Worm (Caenorhabditis elegans) whole organism, L3 larva: Measurements from ENCODE around the gene K09F5.6.

ENCODE experiments used
- R02D3.7 ChIP-seq: fragments of 150-350 bp; optimal IDR thresholded peaks from 2 replicates; lab custom pipeline; 2014; ENCODE audit warnings: missing biosample characterization, missing genetic modification characterization
- ZK546.5 ChIP-seq: sonication (generic microtip); optimal IDR thresholded peaks from 2 replicates; lab custom pipeline; 2017; ENCODE audit warnings: missing biosample characterization, missing genetic modification characterization
- aly-2 ChIP-seq: fragments of 150-350 bp; optimal IDR thresholded peaks from 2 replicates; lab custom pipeline; 2014; ENCODE audit warnings: missing biosample characterization, missing genetic modification characterization
- ama-1 ChIP-seq: fragments of 150-350 bp; optimal IDR thresholded peaks from 2 replicates; lab custom pipeline; 2018
- ceh-16 ChIP-seq: sonication (generic microtip); optimal IDR thresholded peaks from 2 replicates; lab custom pipeline; 2017; ENCODE audit warnings: missing biosample characterization, missing genetic modification characterization
- ceh-28 ChIP-seq: fragments of 150-350 bp; optimal IDR thresholded peaks from 2 replicates; lab custom pipeline; 2014; ENCODE audit warnings: missing biosample characterization, missing genetic modification reagents, missing genetic modification characterization
- ceh-82 ChIP-seq: fragments of 150-350 bp; optimal IDR thresholded peaks from 2 replicates; lab custom pipeline; 2014; ENCODE audit warnings: missing biosample characterization, missing genetic modification characterization
- ceh-9 ChIP-seq: sonication (generic microtip); optimal IDR thresholded peaks from 2 replicates; lab custom pipeline; 2018; ENCODE audit warnings: missing biosample characterization, missing genetic modification characterization
- daf-12 ChIP-seq: fragments of 150-350 bp; optimal IDR thresholded peaks from 2 replicates; lab custom pipeline; 2014; ENCODE audit warnings: missing biosample characterization, missing genetic modification reagents, missing genetic modification characterization
- egl-27 ChIP-seq: sonication (generic microtip); optimal IDR thresholded peaks from 4 replicates; lab custom pipeline; 2017; ENCODE audit warnings: missing biosample characterization, missing genetic modification reagents, missing genetic modification characterization
- elt-2 ChIP-seq: sonication (generic microtip); optimal IDR thresholded peaks from 2 replicates; lab custom pipeline; 2016; ENCODE audit warnings: missing genetic modification reagents, mild to moderate bottlenecking, missing genetic modification characterization, missing compliant biosample characterization
- fkh-10 ChIP-seq: sonication (generic microtip); optimal IDR thresholded peaks from 2 replicates; lab custom pipeline; 2017; ENCODE audit warnings: missing biosample characterization, missing genetic modification reagents, missing genetic modification characterization
- fkh-2 ChIP-seq: fragments of 150-350 bp; optimal IDR thresholded peaks from 2 replicates; lab custom pipeline; 2014; ENCODE audit warnings: missing biosample characterization, missing genetic modification reagents, missing genetic modification characterization
- hmg-11 ChIP-seq: sonication (generic microtip); optimal IDR thresholded peaks from 2 replicates; lab custom pipeline; 2016; ENCODE audit warnings: missing genetic modification characterization, missing compliant biosample characterization
- jun-1 ChIP-seq: fragments of 150-350 bp; optimal IDR thresholded peaks from 2 replicates; lab custom pipeline; 2014; ENCODE audit warnings: missing biosample characterization, missing genetic modification reagents, missing genetic modification characterization
- lin-15B ChIP-seq: fragments of 150-350 bp; optimal IDR thresholded peaks from 2 replicates; lab custom pipeline; 2014; ENCODE audit warnings: missing biosample characterization, missing genetic modification characterization
- lin-39 ChIP-seq: fragments of 150-350 bp; optimal IDR thresholded peaks from 2 replicates; lab custom pipeline; 2018; ENCODE audit warnings: missing biosample characterization, missing genetic modification reagents, missing genetic modification characterization
- lsy-12 ChIP-seq: sonication (generic microtip); optimal IDR thresholded peaks from 2 replicates; lab custom pipeline; 2016; ENCODE audit warnings: mild to moderate bottlenecking, missing genetic modification characterization, missing compliant biosample characterization
- mdl-1 ChIP-seq: fragments of 150-350 bp; optimal IDR thresholded peaks from 2 replicates; lab custom pipeline; 2014; ENCODE audit warnings: missing biosample characterization, missing genetic modification characterization
- mml-1 ChIP-seq: fragments of 150-350 bp; sonication (generic microtip); optimal IDR thresholded peaks from 3 replicates; lab custom pipeline; 2014; ENCODE audit warnings: missing biosample characterization, missing genetic modification characterization
- nfya-1 ChIP-seq: sonication (generic microtip); optimal IDR thresholded peaks from 2 replicates; lab custom pipeline; 2017; ENCODE audit warnings: missing genetic modification characterization, mild to moderate bottlenecking, missing compliant biosample characterization, antibody characterized with exemption, moderate library complexity; ENCODE audit not compliant: insufficient read depth
- nhr-11 ChIP-seq: fragments of 150-350 bp; optimal IDR thresholded peaks from 2 replicates; lab custom pipeline; 2014; ENCODE audit warnings: missing biosample characterization, missing genetic modification characterization
- nhr-12 ChIP-seq: fragments of 150-350 bp; optimal IDR thresholded peaks from 2 replicates; lab custom pipeline; 2014; ENCODE audit warnings: missing biosample characterization, missing genetic modification characterization
- nhr-23 ChIP-seq: fragments of 150-350 bp; optimal IDR thresholded peaks from 2 replicates; lab custom pipeline; 2014; ENCODE audit warnings: missing biosample characterization, missing genetic modification reagents, missing genetic modification characterization
- nhr-28 ChIP-seq: fragments of 150-350 bp; optimal IDR thresholded peaks from 2 replicates; lab custom pipeline; 2014; ENCODE audit warnings: missing biosample characterization, missing genetic modification characterization
- nhr-43 ChIP-seq: sonication (generic microtip); optimal IDR thresholded peaks from 2 replicates; lab custom pipeline; 2016; ENCODE audit warnings: mild to moderate bottlenecking, missing genetic modification characterization, missing compliant biosample characterization; ENCODE audit not compliant: poor library complexity, severe bottlenecking
- nhr-67 ChIP-seq: fragments of 150-350 bp; optimal IDR thresholded peaks from 2 replicates; lab custom pipeline; 2014; ENCODE audit warnings: missing biosample characterization, missing genetic modification characterization
- nhr-76 ChIP-seq: fragments of 150-350 bp; sonication (generic microtip); optimal IDR thresholded peaks from 5 replicates; lab custom pipeline; 2014; ENCODE audit warnings: missing biosample characterization, missing genetic modification characterization
- nhr-77 ChIP-seq: fragments of 150-350 bp; optimal IDR thresholded peaks from 2 replicates; lab custom pipeline; 2014; ENCODE audit warnings: missing biosample characterization, missing genetic modification characterization
- pha-4 ChIP-seq: fragments of 150-350 bp; optimal IDR thresholded peaks from 2 replicates; lab custom pipeline; 2014; ENCODE audit warnings: missing biosample characterization, missing genetic modification reagents, missing genetic modification characterization
- pqm-1 ChIP-seq: fragments of 150-350 bp; optimal IDR thresholded peaks from 2 replicates; lab custom pipeline; 2017; ENCODE audit warnings: missing biosample characterization, missing genetic modification characterization, inconsistent platforms
- sea-2 ChIP-seq: fragments of 150-350 bp; sonication (generic microtip); optimal IDR thresholded peaks from 4 replicates; lab custom pipeline; 2014; ENCODE audit warnings: missing biosample characterization, missing genetic modification reagents, missing genetic modification characterization
- snpc-4 ChIP-seq: fragments of 150-350 bp; optimal IDR thresholded peaks from 2 replicates; lab custom pipeline; 2014; ENCODE audit warnings: missing biosample characterization, missing genetic modification characterization
- tbx-2 ChIP-seq: sonication (generic microtip); optimal IDR thresholded peaks from 2 replicates; lab custom pipeline; 2016; ENCODE audit warnings: mild to moderate bottlenecking, missing genetic modification characterization, missing compliant biosample characterization
- unc-39 ChIP-seq: sonication (generic microtip); optimal IDR thresholded peaks from 4 replicates; lab custom pipeline; 2017; ENCODE audit warnings: missing biosample characterization, missing genetic modification characterization
- unc-62 ChIP-seq: fragments of 150-350 bp; sonication (generic microtip); optimal IDR thresholded peaks from 4 replicates; lab custom pipeline; 2014; ENCODE audit warnings: missing biosample characterization, missing genetic modification reagents, missing genetic modification characterization
- zag-1 ChIP-seq: fragments of 150-350 bp; optimal IDR thresholded peaks from 2 replicates; lab custom pipeline; 2014; ENCODE audit warnings: missing biosample characterization, missing genetic modification characterization
- ztf-4 ChIP-seq: fragments of 150-350 bp; optimal IDR thresholded peaks from 2 replicates; lab custom pipeline; 2014; ENCODE audit warnings: missing biosample characterization, missing genetic modification characterization

The K09F5.6 gene

DNA sequence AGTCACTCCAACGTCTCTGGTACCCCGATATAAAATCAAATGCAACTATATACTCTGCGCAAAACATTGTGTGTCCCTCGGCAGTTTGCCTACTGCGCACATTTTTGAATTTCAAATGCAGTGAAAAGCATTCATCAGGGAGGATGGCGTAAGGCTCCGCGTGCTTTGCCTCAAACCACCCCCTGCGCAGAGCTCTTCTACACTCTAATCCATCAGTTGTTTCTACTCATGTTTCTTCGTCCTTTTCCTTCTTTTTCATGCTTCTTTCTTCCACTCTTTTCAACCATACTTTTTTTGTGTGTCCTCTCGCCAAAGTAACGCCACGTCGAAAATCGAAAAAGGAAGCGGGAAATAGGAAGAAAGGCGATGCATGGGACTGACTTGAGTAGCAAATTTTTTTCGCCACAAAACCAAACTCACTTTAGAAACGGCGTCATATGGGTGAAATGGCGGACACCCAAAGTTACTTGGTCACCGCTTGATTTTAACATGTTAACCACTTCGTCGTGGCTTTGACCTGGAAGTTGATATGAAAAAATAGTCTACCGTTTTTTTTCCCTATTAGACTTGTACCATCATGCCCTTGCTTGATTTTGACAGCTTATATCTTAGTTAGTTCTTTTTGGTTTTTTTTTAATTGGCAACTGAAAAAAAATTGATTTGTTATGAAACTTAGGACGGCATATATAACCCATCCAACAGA lies 40.5 kb upstream of the K09F5.6 start:
- TF ChIP-seq fkh-2 = no peak
- no peak for TF ChIP-seq nhr-12
- TF ChIP-seq ceh-28 = no peak
- TF ChIP-seq daf-12 (tag; lab: Kevin White, UChicago) = no peak
- peak; percentile 24 for TF ChIP-seq fkh-10 (GFP tag; lab: Kevin White, UChicago)
- no peak for TF ChIP-seq ZK546.5 (tag; lab: Kevin White, UChicago)
- TF ChIP-seq lin-39 (tag; lab: Kevin White, UChicago) = peak; percentile 77
- no peak for TF ChIP-seq mml-1
- TF ChIP-seq nhr-77 = no peak
- peak; percentile 20 for TF ChIP-seq hmg-11
- TF ChIP-seq egl-27 (tag; lab: Kevin White, UChicago) = no peak
- no peak for TF ChIP-seq aly-2 (tag; lab: Kevin White, UChicago)
- peak; percentile 4 for TF ChIP-seq snpc-4 (tag; lab: Kevin White, UChicago)
- no peak for TF ChIP-seq lin-15B (tag; lab: Kevin White, UChicago)
- TF ChIP-seq nfya-1 (tag; lab: Kevin White, UChicago) = peak; percentile 32
- no peak for TF ChIP-seq pqm-1 (tag; lab: Kevin White, UChicago)
- no peak for TF ChIP-seq unc-62 (GFP tag; lab: Kevin White, UChicago)
- no peak for TF ChIP-seq nhr-76 (tag; lab: Kevin White, UChicago)
- TF ChIP-seq R02D3.7 (tag; lab: Kevin White, UChicago) = no peak
- no peak for TF ChIP-seq nhr-23 (tag; lab: Kevin White, UChicago)

ce11 chrX:7679835-7680234 lies 39.2 kb upstream of the K09F5.6 start:
- TF ChIP-seq fkh-10 (GFP tag; lab: Kevin White, UChicago) (peak; percentile 32), jun-1 (tag; lab: Kevin White, UChicago) (no peak)

ce11 chrX:7680545-7681330 lies 38.3 kb upstream of the K09F5.6 start, which contains the start of gene stn-2:
TSS of gene stn-2 (minus strand) at chrX:7680619.
- no peak for TF ChIP-seq ama-1 (lab: Kevin White, UChicago)
- TF ChIP-seq ZK546.5 (tag; lab: Kevin White, UChicago) = no peak
- no peak for TF ChIP-seq R02D3.7 (tag; lab: Kevin White, UChicago)
- TF ChIP-seq ztf-4 (tag; lab: Kevin White, UChicago) = no peak
- no peak for TF ChIP-seq zag-1
- no peak for TF ChIP-seq snpc-4 (tag; lab: Kevin White, UChicago)
- TF ChIP-seq ceh-82 (tag; lab: Kevin White, UChicago) = no peak
- no peak for TF ChIP-seq unc-39
- no peak for TF ChIP-seq lsy-12
- TF ChIP-seq mml-1 = no peak
- no peak for TF ChIP-seq hmg-11
- no peak for TF ChIP-seq nhr-67 (tag; lab: Kevin White, UChicago)
- TF ChIP-seq jun-1 (tag; lab: Kevin White, UChicago) = no peak
- peak; percentile 20 for TF ChIP-seq pha-4
- TF ChIP-seq ceh-16 = no peak
- TF ChIP-seq daf-12 (tag; lab: Kevin White, UChicago) = no peak
- TF ChIP-seq nhr-28 = no peak
- no peak for TF ChIP-seq tbx-2 (tag; lab: Kevin White, UChicago)
- TF ChIP-seq nhr-76 (tag; lab: Kevin White, UChicago) = no peak
- no peak for TF ChIP-seq aly-2 (tag; lab: Kevin White, UChicago)
- no peak for TF ChIP-seq sea-2 (GFP tag; lab: Kevin White, UChicago)
- TF ChIP-seq elt-2 (tag; lab: Kevin White, UChicago) = peak; percentile 24
- TF ChIP-seq nfya-1 (tag; lab: Kevin White, UChicago) = peak; percentile 16
- no peak for TF ChIP-seq lin-15B (tag; lab: Kevin White, UChicago)
- peak; percentile 32 for TF ChIP-seq lin-39 (tag; lab: Kevin White, UChicago)
- TF ChIP-seq mdl-1 = no peak
- TF ChIP-seq nhr-43 (tag; lab: Kevin White, UChicago) = peak; percentile 56
- TF ChIP-seq nhr-11 (tag; lab: Kevin White, UChicago) = no peak
- no peak for TF ChIP-seq nhr-23 (tag; lab: Kevin White, UChicago)
- no peak for TF ChIP-seq unc-62 (GFP tag; lab: Kevin White, UChicago)
- no peak for TF ChIP-seq nhr-12
- TF ChIP-seq ceh-9 (tag; lab: Kevin White, UChicago) = no peak
- TF ChIP-seq egl-27 (tag; lab: Kevin White, UChicago) = no peak
- no peak for TF ChIP-seq nhr-77
- TF ChIP-seq, all 47 proteins: peak for 5
